Fruit fly (Drosophila melanogaster): ENCODE data around the gene CG32532.

CG32532 gene

DNA sequence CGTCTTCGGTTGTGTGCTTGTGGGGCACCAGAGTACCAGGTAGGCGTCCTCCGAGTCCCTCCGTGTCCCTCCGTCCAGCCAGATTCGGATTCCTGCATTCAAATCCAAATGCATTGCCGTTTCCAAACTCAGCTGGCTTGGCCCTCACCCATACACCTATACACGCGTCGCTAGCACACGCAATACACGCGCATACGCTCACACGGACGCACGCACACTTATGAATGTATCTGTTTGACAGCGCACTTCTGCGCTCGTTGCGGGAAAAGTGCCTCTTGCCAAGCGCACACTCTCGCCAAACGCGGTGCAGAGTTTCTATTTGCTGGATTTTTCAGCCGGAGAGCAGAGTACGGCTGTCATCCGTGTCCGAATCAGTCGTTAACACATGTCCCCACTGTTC, 24.7 kb downstream of the CG32532 start:
- TF ChIP-seq fd96Ca (GFP tag; IDR thresholded peaks at IDR 0.05) (0 out of 3 replicates have a peak, but pooled peaks have one; percentile 16), CG13204 (GFP tag; optimal IDR thresholded peaks at IDR 0.05) (no peak), CG4496 (GFP tag; IDR thresholded peaks at IDR 0.05) (no peak), CG34367 (tag; optimal IDR thresholded peaks at IDR 0.05) (no peak), EcR (GFP tag; optimal IDR thresholded peaks at IDR 0.05) (no peak), CG17806 (tag; optimal IDR thresholded peaks at IDR 0.05) (no peak), Ets98B (GFP tag; IDR thresholded peaks at IDR 0.05) (no peak; the same call in 1 of the 2 replicates)

DNA sequence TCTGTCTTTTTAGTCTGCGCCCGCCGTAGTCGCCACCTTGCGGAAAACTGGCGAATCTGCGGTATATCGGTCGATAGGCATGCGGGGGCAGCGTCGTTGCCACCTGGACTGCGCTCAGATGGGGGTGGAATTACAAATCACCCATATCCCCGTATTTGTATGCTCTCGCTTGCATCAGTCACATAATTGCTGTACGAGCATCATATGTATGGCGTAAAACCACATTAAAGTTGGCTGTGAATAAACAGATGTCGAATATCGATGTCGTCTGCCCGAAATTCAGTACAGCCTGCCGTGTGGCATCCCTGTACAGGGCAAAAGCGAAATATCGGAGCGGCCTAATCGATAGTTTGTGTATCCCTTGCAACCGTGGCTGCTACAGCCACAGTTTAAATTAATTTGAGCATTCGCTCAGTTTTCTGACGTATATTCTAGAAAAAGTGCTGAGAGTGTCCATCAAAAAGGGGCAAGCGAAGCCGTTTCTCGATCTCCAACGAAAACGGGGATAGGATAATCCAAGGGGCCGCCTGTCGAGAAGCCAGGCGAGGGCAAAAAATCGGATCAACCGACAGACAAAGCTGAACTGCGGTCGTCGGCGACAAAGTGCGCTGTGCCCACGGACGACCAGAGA, 25.4 kb downstream of the CG32532 start, which contains the start of the genes Idh3a and CoRest:
TSS of gene Idh3a (minus strand) at position 58 of the 631 bp plus-strand sequence.
TSS of gene CoRest (plus strand) at position 177 of the 631 bp plus-strand sequence.
- TF ChIP-seq CG13204 (GFP tag; optimal IDR thresholded peaks at IDR 0.05): no peak

DNA sequence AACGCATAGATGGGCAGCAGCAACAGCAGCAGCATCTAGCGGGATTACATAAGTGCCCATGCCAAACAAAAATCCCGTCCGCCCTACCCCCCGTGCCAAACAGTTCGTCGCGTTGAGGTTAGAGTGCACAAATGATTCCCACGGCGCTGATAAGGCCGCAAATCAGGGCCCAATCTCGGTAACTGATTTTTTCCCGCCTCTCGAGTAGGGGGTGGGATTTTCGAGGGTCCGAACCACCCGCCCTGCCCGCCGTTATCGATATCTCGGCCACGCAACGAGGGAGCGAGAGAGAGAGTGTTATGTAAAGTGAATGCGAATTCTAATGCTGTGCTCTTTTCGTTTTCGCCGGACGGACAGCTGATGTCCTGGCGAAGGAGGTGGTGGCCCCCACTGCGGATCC, 26.4 kb downstream of the CG32532 start:
- TF ChIP-seq CG34367 (tag; optimal IDR thresholded peaks at IDR 0.05): no peak

DNA sequence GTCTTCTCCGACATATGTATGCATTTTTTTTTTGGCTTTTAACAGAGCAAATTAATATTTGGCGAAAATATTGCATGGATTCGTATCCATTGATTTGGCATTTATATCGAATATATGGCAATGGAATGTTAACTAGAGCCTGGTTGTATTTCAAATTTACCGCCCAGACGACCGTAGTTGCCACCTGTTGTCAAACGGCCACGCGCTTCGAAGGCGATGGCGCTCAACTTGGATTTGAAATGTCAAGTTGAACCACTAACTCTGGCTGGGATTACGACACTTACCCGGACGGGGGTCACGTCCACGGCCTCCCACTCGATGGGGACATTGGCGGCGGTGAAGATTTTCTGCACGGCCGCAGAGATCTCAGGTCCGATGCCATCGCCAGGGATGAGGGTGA, 26.9 kb downstream of the CG32532 start:
- TF ChIP-seq CG10348 (GFP tag; IDR thresholded peaks at IDR 0.05) (no peak), gl (tag; optimal IDR thresholded peaks at IDR 0.05) (no peak), CG12605 (GFP tag; IDR thresholded peaks at IDR 0.05) (no peak), CG32121 (GFP tag; IDR thresholded peaks at IDR 0.05) (no peak), CG4496 (GFP tag; IDR thresholded peaks at IDR 0.05) (no peak), CG8301 (tag; optimal IDR thresholded peaks at IDR 0.05) (no peak), Pif1B (GFP tag; optimal IDR thresholded peaks at IDR 0.05) (no peak), fd96Ca (GFP tag; IDR thresholded peaks at IDR 0.05) (no peak), CG9948 (tag; optimal IDR thresholded peaks at IDR 0.05) (no peak), Pif1A (GFP tag; optimal IDR thresholded peaks at IDR 0.05) (no peak), EcR (GFP tag; optimal IDR thresholded peaks at IDR 0.05) (no peak), rn (GFP tag; IDR thresholded peaks at IDR 0.05) (no peak), CG15710 (tag; optimal IDR thresholded peaks at IDR 0.05) (no peak)

DNA sequence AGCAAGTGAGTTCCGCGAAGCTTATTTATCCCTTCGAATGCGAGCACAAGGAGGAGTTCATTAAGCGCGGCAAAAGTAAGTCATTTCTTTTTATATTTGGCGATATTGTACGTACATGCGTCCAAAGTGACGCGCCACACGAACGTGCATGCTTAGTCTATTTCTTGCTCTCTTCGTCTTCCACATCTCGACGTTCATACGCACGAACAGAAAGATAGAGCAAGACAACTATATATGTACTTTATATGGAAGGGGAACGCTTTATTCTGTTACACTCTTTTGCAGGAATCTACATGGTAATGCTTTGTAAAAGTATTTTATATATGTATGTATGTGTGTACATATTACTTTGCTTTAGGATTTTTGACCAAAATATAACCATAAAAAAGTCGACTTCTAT, 37.1 kb downstream of the CG32532 start:
- TF ChIP-seq CG14655 (GFP tag; optimal IDR thresholded peaks at IDR 0.05) (no peak), Snoo (tag; optimal IDR thresholded peaks at IDR 0.05) (no peak), CG32121 (GFP tag; IDR thresholded peaks at IDR 0.05) (no peak), CG34367 (tag; optimal IDR thresholded peaks at IDR 0.05) (no peak), CG8159 (tag; optimal IDR thresholded peaks at IDR 0.05) (no peak), CG4496 (GFP tag; IDR thresholded peaks at IDR 0.05) (no peak), D1 (tag; optimal IDR thresholded peaks at IDR 0.05) (no peak), CG8301 (tag; optimal IDR thresholded peaks at IDR 0.05) (no peak), CG12605 (GFP tag; IDR thresholded peaks at IDR 0.05) (no peak), CG9948 (tag; optimal IDR thresholded peaks at IDR 0.05) (no peak), Ets98B (GFP tag; IDR thresholded peaks at IDR 0.05) (no peak), Pif1A (GFP tag; optimal IDR thresholded peaks at IDR 0.05) (no peak), CG10348 (GFP tag; IDR thresholded peaks at IDR 0.05) (no peak), CG15710 (tag; optimal IDR thresholded peaks at IDR 0.05) (no peak), fd96Ca (GFP tag; IDR thresholded peaks at IDR 0.05) (no peak), gl (tag; optimal IDR thresholded peaks at IDR 0.05) (no peak), rn (GFP tag; IDR thresholded peaks at IDR 0.05) (no peak), CG13204 (GFP tag; optimal IDR thresholded peaks at IDR 0.05) (no peak), EcR (GFP tag; optimal IDR thresholded peaks at IDR 0.05) (no peak)

DNA sequence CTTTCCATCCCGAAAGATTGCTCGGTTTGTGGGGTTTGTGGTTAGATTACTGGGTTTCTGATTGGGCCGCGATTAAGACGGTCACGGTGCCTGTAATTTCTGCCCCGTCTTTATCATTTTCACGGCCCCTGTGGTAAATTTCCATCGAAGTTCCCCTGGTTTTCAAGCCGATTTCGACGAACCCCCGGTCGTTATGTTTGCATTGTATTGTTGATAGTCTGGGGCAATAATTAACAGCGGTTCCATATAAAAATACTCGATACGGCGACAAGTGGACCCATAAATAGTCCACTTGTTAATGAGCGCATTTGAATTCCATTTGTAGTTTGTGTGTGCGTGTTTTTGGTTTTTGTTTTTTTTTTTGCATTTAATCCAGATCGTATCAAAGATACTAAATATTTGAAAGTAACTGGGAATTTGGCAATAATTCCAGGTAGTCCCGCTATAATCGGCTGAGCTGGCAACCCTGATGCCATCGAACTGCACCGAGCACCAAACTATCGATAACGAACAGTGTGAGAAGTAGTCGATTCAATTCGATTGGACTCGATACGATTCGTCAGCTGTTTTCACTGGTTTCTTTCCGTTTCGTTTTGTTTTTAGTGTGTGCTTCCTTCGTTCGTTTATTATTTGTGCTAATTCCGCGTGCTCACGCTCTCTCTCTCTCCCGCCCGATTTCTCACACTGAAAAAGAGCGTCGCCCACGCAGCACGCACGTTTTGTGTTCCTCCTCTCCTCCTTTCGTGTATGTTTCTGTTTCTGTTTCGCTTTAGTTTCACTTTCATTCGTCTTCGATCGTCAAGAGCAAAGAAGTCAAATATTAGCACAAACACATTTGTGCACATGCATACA, 41.7 kb downstream of the CG32532 start:
- TF ChIP-seq CG17806 (tag; optimal IDR thresholded peaks at IDR 0.05): no peak
- peak; percentile 20; the same call in 1 of the 2 replicates for TF ChIP-seq Ets98B (GFP tag; IDR thresholded peaks at IDR 0.05)
- peak; percentile 58; the same call in 2 of the 3 replicates for TF ChIP-seq CG4496 (GFP tag; IDR thresholded peaks at IDR 0.05)
- TF ChIP-seq fd96Ca (GFP tag; IDR thresholded peaks at IDR 0.05): 0 out of 3 replicates have a peak, but pooled peaks have one; percentile 40
- 0 out of 2 replicates have a peak, but pooled peaks have one; percentile 24 for TF ChIP-seq CG32121 (GFP tag; IDR thresholded peaks at IDR 0.05)

DNA sequence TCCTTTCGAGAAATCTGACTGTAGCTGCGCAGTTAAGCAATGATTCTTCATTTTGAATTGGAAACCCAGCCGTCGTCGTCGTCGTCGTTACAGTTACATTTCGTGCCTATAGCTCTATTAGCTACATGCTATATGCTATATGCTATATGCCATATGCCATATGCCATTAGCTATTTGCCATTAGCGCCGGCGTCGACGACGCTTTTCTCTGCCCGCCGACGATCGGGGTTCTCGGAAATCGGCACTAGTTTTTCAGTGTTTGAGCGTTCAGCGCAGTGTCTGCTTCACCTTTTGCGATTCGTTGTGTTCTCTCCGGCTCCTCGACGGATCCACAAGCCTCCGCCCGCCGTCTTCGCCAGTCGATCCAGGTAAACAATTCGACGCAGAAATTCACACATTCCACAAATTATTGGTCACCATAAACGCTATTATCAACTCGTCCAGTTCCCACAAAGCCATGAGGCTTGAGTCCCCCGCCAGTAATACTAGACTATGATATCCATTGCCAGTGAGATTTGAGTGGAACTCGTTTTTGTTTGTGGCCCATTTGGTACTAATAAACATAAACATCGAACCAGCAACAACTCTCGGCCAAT, 43.0 kb downstream of the CG32532 start:
- TF ChIP-seq CG9948 (tag; optimal IDR thresholded peaks at IDR 0.05) (no peak), CG8301 (tag; optimal IDR thresholded peaks at IDR 0.05) (no peak), CG14655 (GFP tag; optimal IDR thresholded peaks at IDR 0.05) (no peak), gl (tag; optimal IDR thresholded peaks at IDR 0.05) (no peak), rn (GFP tag; IDR thresholded peaks at IDR 0.05) (no peak), fd96Ca (GFP tag; IDR thresholded peaks at IDR 0.05) (no peak), Ets98B (GFP tag; IDR thresholded peaks at IDR 0.05) (no peak), Pif1B (GFP tag; optimal IDR thresholded peaks at IDR 0.05) (no peak), CG34367 (tag; optimal IDR thresholded peaks at IDR 0.05) (no peak), EcR (GFP tag; optimal IDR thresholded peaks at IDR 0.05) (no peak), CG15710 (tag; optimal IDR thresholded peaks at IDR 0.05) (no peak), CG8159 (tag; optimal IDR thresholded peaks at IDR 0.05) (no peak)

All from whole organism, pupa.